Fruit fly (Drosophila melanogaster): ENCODE measurements around the gene cmpy.

cmpy gene

dm6 chr3L:20729415-20729814 is 10.4 kb upstream of the cmpy start (continued):
- no peak for TF ChIP-seq achi (GFP tag; optimal IDR thresholded peaks at IDR 0.05)
- no peak for TF ChIP-seq Lpt (GFP tag; optimal IDR thresholded peaks at IDR 0.05)
- no peak for TF ChIP-seq CG7368 (GFP tag; optimal IDR thresholded peaks at IDR 0.05)
- TF ChIP-seq salr (GFP tag; optimal IDR thresholded peaks at IDR 0.05), result no peak
- peak; percentile 40 for TF ChIP-seq OdsH (GFP tag; optimal IDR thresholded peaks at IDR 0.05)
- TF ChIP-seq esn (GFP tag; optimal IDR thresholded peaks at IDR 0.05), result peak; percentile 46
- TF ChIP-seq CG6792 (GFP tag; optimal IDR thresholded peaks at IDR 0.05), result no peak
- no peak for TF ChIP-seq CG11902 (GFP tag; optimal IDR thresholded peaks at IDR 0.05)
- no peak for TF ChIP-seq CG31627 (GFP tag; optimal IDR thresholded peaks at IDR 0.05)
- no peak for TF ChIP-seq CG15336 (GFP tag; IDR thresholded peaks at IDR 0.05)
- no peak for TF ChIP-seq Sox14 (GFP tag; optimal IDR thresholded peaks at IDR 0.05)
- TF ChIP-seq dac (GFP tag; optimal IDR thresholded peaks at IDR 0.05), result no peak
- 0 out of 3 replicates have a peak, but pooled peaks have one; percentile 8 for TF ChIP-seq eg (GFP tag; IDR thresholded peaks at IDR 0.05)
- peak; percentile 24 for TF ChIP-seq topi (GFP tag; optimal IDR thresholded peaks at IDR 0.05)
- no peak for TF ChIP-seq Gug (GFP tag; IDR thresholded peaks at IDR 0.05)
- no peak for TF ChIP-seq Sox102F (GFP tag; optimal IDR thresholded peaks at IDR 0.05)
- no peak for TF ChIP-seq CG11294 (GFP tag; IDR thresholded peaks at IDR 0.05)
- TF ChIP-seq pdm3 (GFP tag; optimal IDR thresholded peaks at IDR 0.05), result no peak
- TF ChIP-seq ss (GFP tag; optimal IDR thresholded peaks at IDR 0.05), result no peak
- TF ChIP-seq CG8319 (GFP tag; optimal IDR thresholded peaks at IDR 0.05), result no peak
- peak; percentile 36 for TF ChIP-seq acj6 (GFP tag; optimal IDR thresholded peaks at IDR 0.05)
- peak; percentile 6 for TF ChIP-seq lz (GFP tag; optimal IDR thresholded peaks at IDR 0.05)
- no peak for TF ChIP-seq Sox15 (GFP tag; optimal IDR thresholded peaks at IDR 0.05)
- no peak for TF ChIP-seq fd85E (GFP tag; optimal IDR thresholded peaks at IDR 0.05)
- TF ChIP-seq CG10631 (GFP tag; optimal IDR thresholded peaks at IDR 0.05), result peak; percentile 9
- TF ChIP-seq Eip78C (GFP tag), result peak; percentile 58
- TF ChIP-seq spab (GFP tag; optimal IDR thresholded peaks at IDR 0.05), result no peak

dm6 chr3L:20713800-20714199 is 5.2 kb downstream of the cmpy start, which contains the start of gene CG34260:
CG34260 (plus strand) TSS chr3L:20714100.
- TF ChIP-seq CG6808 (GFP tag; optimal IDR thresholded peaks at IDR 0.05), result no peak

- TF ChIP-seq CG6854 (GFP tag; optimal IDR thresholded peaks at IDR 0.05) (no peak), CG3919 (GFP tag; optimal IDR thresholded peaks at IDR 0.05) (peak; percentile 61), CG6808 (GFP tag; optimal IDR thresholded peaks at IDR 0.05) (no peak), Smox (GFP tag; optimal IDR thresholded peaks at IDR 0.05) (peak; percentile 13), spab (GFP tag; optimal IDR thresholded peaks at IDR 0.05) (no peak), net (GFP tag; optimal IDR thresholded peaks at IDR 0.05) (no peak), Hr39 (GFP tag; optimal IDR thresholded peaks at IDR 0.05) (peak; percentile 41), Ets96B (tag; optimal IDR thresholded peaks at IDR 0.05) (no peak), CG8319 (GFP tag; optimal IDR thresholded peaks at IDR 0.05) (no peak), Sox15 (GFP tag; optimal IDR thresholded peaks at IDR 0.05) (no peak), achi (GFP tag; optimal IDR thresholded peaks at IDR 0.05) (peak; percentile 13), Eip93F (GFP tag; optimal IDR thresholded peaks at IDR 0.05) (no peak), CG4318 (GFP tag; optimal IDR thresholded peaks at IDR 0.05) (no peak), lz (GFP tag; optimal IDR thresholded peaks at IDR 0.05) (peak; percentile 60), CG3032 (tag; optimal IDR thresholded peaks at IDR 0.05) (no peak), vri (GFP tag; optimal IDR thresholded peaks at IDR 0.05) (peak; percentile 71), Sox14 (GFP tag; optimal IDR thresholded peaks at IDR 0.05) (peak; percentile 60), CG8119 (GFP tag; IDR thresholded peaks at IDR 0.05) (no peak), Hr4 (GFP tag; optimal IDR thresholded peaks at IDR 0.05) (peak; percentile 52), OdsH (GFP tag; optimal IDR thresholded peaks at IDR 0.05) (peak; percentile 36), topi (GFP tag; optimal IDR thresholded peaks at IDR 0.05) (peak; percentile 45), Gug (GFP tag; IDR thresholded peaks at IDR 0.05) (no peak), Lpt (GFP tag; optimal IDR thresholded peaks at IDR 0.05) (no peak), acj6 (GFP tag; optimal IDR thresholded peaks at IDR 0.05) (peak; percentile 41), Met (GFP tag; optimal IDR thresholded peaks at IDR 0.05) (peak; percentile 49), Sox102F (GFP tag; optimal IDR thresholded peaks at IDR 0.05) (no peak), CG10669 (GFP tag; optimal IDR thresholded peaks at IDR 0.05) (no peak), CG1621 (tag; optimal IDR thresholded peaks at IDR 0.05) (no peak), Hr38 (GFP tag; optimal IDR thresholded peaks at IDR 0.05) (no peak), fd85E (GFP tag; optimal IDR thresholded peaks at IDR 0.05) (no peak), dsx (GFP tag; optimal IDR thresholded peaks at IDR 0.05; ENCODE audit: poor library complexity, severe bottlenecking) (peak; percentile 22), CG9139 (GFP tag; optimal IDR thresholded peaks at IDR 0.05) (no peak), pdm3 (GFP tag; optimal IDR thresholded peaks at IDR 0.05) (peak; percentile 30), cyc (GFP tag; optimal IDR thresholded peaks at IDR 0.05) (peak; percentile 59)
Observed at dm6 chr3L:20711397-20711796, 7.6 kb downstream of the cmpy start.
